Worm (Caenorhabditis elegans): ENCODE data around the gene T05B9.1.

ce11 chrII:11281666-11282065, 20.7 kb upstream of the T05B9.1 start, which contains the start of gene unc-130:
- TF ChIP-seq snpc-4 (tag; optimal IDR thresholded peaks at IDR 0.05), result no peak
- no peak for TF ChIP-seq bed-3 (GFP tag; optimal IDR thresholded peaks at IDR 0.05)
- no peak for TF ChIP-seq ceh-39 (tag; optimal IDR thresholded peaks at IDR 0.05)
